Worm (Caenorhabditis elegans) whole organism, late embryonic: Measurements from ENCODE around the gene abu-4.

ENCODE experiments used
- K02D7.2 ChIP-seq: sonication (generic microtip); optimal IDR thresholded peaks from 2 replicates; lab custom pipeline; 2017; ENCODE audit warnings: mild to moderate bottlenecking, missing genetic modification characterization, missing compliant biosample characterization
- ceh-22 ChIP-seq: sonication (generic microtip); optimal IDR thresholded peaks from 2 replicates; lab custom pipeline; 2017; ENCODE audit warnings: missing biosample characterization, missing genetic modification characterization
- ceh-24 ChIP-seq: sonication (generic microtip); optimal IDR thresholded peaks from 2 replicates; lab custom pipeline; 2016; ENCODE audit warnings: mild to moderate bottlenecking, missing genetic modification characterization, missing compliant biosample characterization
- dmd-4 ChIP-seq: sonication (generic microtip); optimal IDR thresholded peaks from 2 replicates; lab custom pipeline; 2016; ENCODE audit warnings: borderline replicate concordance, missing genetic modification characterization, missing compliant biosample characterization
- ets-4 ChIP-seq: sonication (generic microtip); optimal IDR thresholded peaks from 2 replicates; lab custom pipeline; 2016; ENCODE audit warnings: missing genetic modification characterization, missing compliant biosample characterization
- pha-4 ChIP-seq: fragments of 150-350 bp; optimal IDR thresholded peaks from 2 replicates; lab custom pipeline; 2018; ENCODE audit warnings: missing biosample characterization, missing genetic modification reagents, missing genetic modification characterization
- syd-9 ChIP-seq: sonication (generic microtip); optimal IDR thresholded peaks from 2 replicates; lab custom pipeline; 2016; ENCODE audit warnings: mild to moderate bottlenecking, missing genetic modification characterization, moderate library complexity, missing compliant biosample characterization
- unc-55 ChIP-seq: sonication (generic microtip); optimal IDR thresholded peaks from 2 replicates; lab custom pipeline; 2017; ENCODE audit warnings: missing biosample characterization, missing genetic modification reagents, missing genetic modification characterization

DNA sequence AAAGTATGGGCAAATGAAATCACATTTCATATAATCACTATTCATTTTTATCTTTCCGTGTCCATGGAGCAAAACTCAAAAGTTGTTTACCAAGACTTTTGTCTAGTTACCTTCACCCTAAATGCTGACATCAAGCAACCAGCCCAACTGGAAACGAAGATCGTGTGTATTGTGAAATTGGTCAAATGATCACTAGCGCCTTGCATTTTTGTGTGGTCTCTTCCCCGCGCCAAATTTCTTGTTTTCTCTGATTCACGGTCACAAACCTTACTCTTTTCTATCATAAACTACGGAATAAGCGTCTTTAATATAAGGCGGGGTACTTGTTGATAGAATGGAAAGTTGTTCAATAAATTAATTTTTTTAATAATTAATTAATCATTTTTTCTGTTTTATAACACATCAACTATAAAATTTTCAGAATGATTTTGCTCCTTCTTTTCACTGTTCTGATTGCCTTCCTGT is 24.5 kb upstream of the abu-4 start, which contains the start of gene cyp-33C7:
- TF ChIP-seq ets-4 (tag; lab: Kevin White, UChicago), result no peak
- TF ChIP-seq pha-4 (tag; lab: Kevin White, UChicago), result no peak
- TF ChIP-seq K02D7.2 (tag; lab: Kevin White, UChicago), result no peak
- no peak for TF ChIP-seq ceh-24 (tag; lab: Kevin White, UChicago)
- no peak for TF ChIP-seq unc-55 (GFP tag; lab: Kevin White, UChicago)
- TF ChIP-seq syd-9 (tag; lab: Kevin White, UChicago), result no peak
- no peak for TF ChIP-seq dmd-4 (tag; lab: Kevin White, UChicago)
- no peak for TF ChIP-seq ceh-22 (tag; lab: Kevin White, UChicago)
